Worm (Caenorhabditis elegans): Measurements from ENCODE around the gene C25E10.10.

C25E10.10 gene

ce11 chrV:9094976-9095375 is 38.8 kb upstream of the C25E10.10 start:
- TF ChIP-seq pqm-1 (tag; optimal IDR thresholded peaks at IDR 0.05) (peak; percentile 61), aly-2 (tag; optimal IDR thresholded peaks at IDR 0.05) (no peak), pha-4 (tag; optimal IDR thresholded peaks at IDR 0.05) (peak; percentile 50), fkh-10 (GFP tag; optimal IDR thresholded peaks at IDR 0.05) (peak; percentile 41)

ce11 chrV:9094060-9094628 is 38.0 kb upstream of the C25E10.10 start:
- no peak for TF ChIP-seq aly-2 (tag; optimal IDR thresholded peaks at IDR 0.05)
- no peak for TF ChIP-seq mml-1 (tag; optimal IDR thresholded peaks at IDR 0.05)
- TF ChIP-seq unc-39 (tag; optimal IDR thresholded peaks at IDR 0.05), result no peak
- no peak for TF ChIP-seq elt-3 (tag; optimal IDR thresholded peaks at IDR 0.05)
- TF ChIP-seq snpc-4 (tag; optimal IDR thresholded peaks at IDR 0.05), result no peak
- no peak for TF ChIP-seq nhr-237 (tag; optimal IDR thresholded peaks at IDR 0.05)
- no peak for TF ChIP-seq ztf-11 (tag; optimal IDR thresholded peaks at IDR 0.05)
- TF ChIP-seq egl-27 (tag; optimal IDR thresholded peaks at IDR 0.05), result no peak
- TF ChIP-seq zag-1 (tag; optimal IDR thresholded peaks at IDR 0.05), result no peak
- TF ChIP-seq daf-12 (tag; optimal IDR thresholded peaks at IDR 0.05), result no peak
- TF ChIP-seq nfya-1 (tag; optimal IDR thresholded peaks at IDR 0.05; ENCODE audit: insufficient read depth), result peak; percentile 14
- TF ChIP-seq ceh-28 (tag; optimal IDR thresholded peaks at IDR 0.05), result no peak
- no peak for TF ChIP-seq nhr-77 (tag; optimal IDR thresholded peaks at IDR 0.05)
- no peak for TF ChIP-seq ama-1 (optimal IDR thresholded peaks at IDR 0.05)
- no peak for TF ChIP-seq nhr-28 (tag; optimal IDR thresholded peaks at IDR 0.05)
- no peak for TF ChIP-seq ceh-16 (tag; optimal IDR thresholded peaks at IDR 0.05)
- TF ChIP-seq sea-2 (GFP tag; optimal IDR thresholded peaks at IDR 0.05), result no peak
- no peak for TF ChIP-seq nhr-11 (tag; optimal IDR thresholded peaks at IDR 0.05)
- TF ChIP-seq egl-5 (tag; optimal IDR thresholded peaks at IDR 0.05), result peak; percentile 43
- TF ChIP-seq eor-1 (tag; optimal IDR thresholded peaks at IDR 0.05), result no peak
- TF ChIP-seq nhr-25 (tag; optimal IDR thresholded peaks at IDR 0.05), result no peak
- no peak for TF ChIP-seq tbx-2 (tag; optimal IDR thresholded peaks at IDR 0.05)
- no peak for TF ChIP-seq hmg-11 (tag; optimal IDR thresholded peaks at IDR 0.05)
- TF ChIP-seq pqm-1 (tag; optimal IDR thresholded peaks at IDR 0.05), result peak; percentile 82
- TF ChIP-seq nhr-76 (tag; optimal IDR thresholded peaks at IDR 0.05), result no peak
- TF ChIP-seq nhr-67 (tag; optimal IDR thresholded peaks at IDR 0.05), result no peak
- peak; percentile 63 for TF ChIP-seq jun-1 (tag; optimal IDR thresholded peaks at IDR 0.05)
- TF ChIP-seq skn-1 (tag; optimal IDR thresholded peaks at IDR 0.05), result no peak
- no peak for TF ChIP-seq lin-15B (tag; optimal IDR thresholded peaks at IDR 0.05)
- no peak for TF ChIP-seq fkh-2 (tag; optimal IDR thresholded peaks at IDR 0.05)
- no peak for TF ChIP-seq R02D3.7 (tag; optimal IDR thresholded peaks at IDR 0.05)
- TF ChIP-seq nhr-12 (tag; optimal IDR thresholded peaks at IDR 0.05), result no peak
- TF ChIP-seq unc-62 (GFP tag; optimal IDR thresholded peaks at IDR 0.05), result no peak
- no peak for TF ChIP-seq ceh-82 (tag; optimal IDR thresholded peaks at IDR 0.05)
- no peak for TF ChIP-seq fkh-10 (GFP tag; optimal IDR thresholded peaks at IDR 0.05)
- no peak for TF ChIP-seq ceh-9 (tag; optimal IDR thresholded peaks at IDR 0.05)
- peak; percentile 15 for TF ChIP-seq lsy-12 (tag; optimal IDR thresholded peaks at IDR 0.05)
- no peak for TF ChIP-seq nhr-23 (tag; optimal IDR thresholded peaks at IDR 0.05)
- TF ChIP-seq fos-1 (tag; optimal IDR thresholded peaks at IDR 0.05), result no peak
- no peak for TF ChIP-seq nhr-43 (tag; optimal IDR thresholded peaks at IDR 0.05; ENCODE audit: poor library complexity, severe bottlenecking)
- TF ChIP-seq pha-4 (tag; optimal IDR thresholded peaks at IDR 0.05), result peak; percentile 96
- peak; percentile 76 for TF ChIP-seq elt-2 (tag; optimal IDR thresholded peaks at IDR 0.05)
- peak; percentile 3 for TF ChIP-seq mdl-1 (tag; optimal IDR thresholded peaks at IDR 0.05)
- no peak for TF ChIP-seq elt-1 (tag; optimal IDR thresholded peaks at IDR 0.05)
- peak; percentile 76 for TF ChIP-seq lin-39 (tag; optimal IDR thresholded peaks at IDR 0.05)
- TF ChIP-seq ztf-4 (tag; optimal IDR thresholded peaks at IDR 0.05), result no peak
- no peak for TF ChIP-seq ZK546.5 (tag; optimal IDR thresholded peaks at IDR 0.05)
